Fruit fly (Drosophila melanogaster): ENCODE data around the gene CG6985.

DNA sequence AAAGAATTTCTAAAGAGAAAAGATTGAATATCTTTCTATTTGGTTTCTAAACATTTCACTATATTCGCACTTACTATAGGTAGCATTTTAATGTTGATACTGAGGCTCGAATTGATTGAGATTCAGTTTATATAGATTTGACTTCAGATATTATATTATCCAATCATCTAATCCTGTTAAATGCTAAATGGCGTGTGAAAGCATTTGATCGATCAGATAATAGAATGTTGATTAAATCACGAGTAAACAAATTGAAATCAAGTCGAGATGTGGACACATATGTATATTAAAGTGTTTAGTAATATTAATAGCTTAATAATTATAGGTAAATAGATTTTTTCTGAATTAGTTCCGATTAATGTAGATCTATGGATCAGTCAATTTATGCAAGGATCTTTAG lies 29.9 kb downstream of the CG6985 start, which contains the start of gene CG43094:
- no peak for TF ChIP-seq Dll (optimal IDR thresholded peaks at IDR 0.05)
- no peak for TF ChIP-seq usp (GFP tag; optimal IDR thresholded peaks at IDR 0.05)
- TF ChIP-seq psq (optimal IDR thresholded peaks at IDR 0.05), result no peak
- no peak for TF ChIP-seq EcR (GFP tag; optimal IDR thresholded peaks at IDR 0.05)
- no peak for TF ChIP-seq CG8478 (optimal IDR thresholded peaks at IDR 0.05)
